Fruit fly (Drosophila melanogaster): ENCODE results near the gene alph.

Gene alph

DNA sequence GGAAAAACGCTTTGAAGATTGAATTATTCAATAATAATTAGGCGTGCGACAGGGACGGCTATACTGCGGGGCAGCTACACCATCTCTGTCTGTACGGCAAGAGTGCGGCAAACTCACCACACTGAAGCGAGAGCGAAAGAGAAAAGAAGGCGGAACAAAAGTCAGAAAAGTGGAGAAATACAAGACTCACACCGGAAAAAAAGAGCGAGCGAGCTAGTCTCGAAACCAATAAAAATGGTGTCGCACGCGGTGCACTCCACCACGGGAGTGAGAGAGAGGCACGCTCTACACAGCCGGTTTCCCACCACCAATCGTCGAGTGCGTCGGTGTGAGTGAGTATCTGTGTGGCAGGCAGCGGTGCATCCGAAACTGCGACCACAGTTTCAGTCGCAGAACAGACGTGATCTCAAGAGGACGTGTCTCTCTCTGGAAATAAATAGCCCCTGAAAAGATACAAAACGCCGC, 35.6 kb upstream of the alph start, which contains the start of gene Dr (continued):
- TF ChIP-seq N (GFP tag; optimal IDR thresholded peaks at IDR 0.05) (peak; percentile 11), br (GFP tag; optimal IDR thresholded peaks at IDR 0.05) (no peak), sv (GFP tag; optimal IDR thresholded peaks at IDR 0.05) (no peak)

DNA sequence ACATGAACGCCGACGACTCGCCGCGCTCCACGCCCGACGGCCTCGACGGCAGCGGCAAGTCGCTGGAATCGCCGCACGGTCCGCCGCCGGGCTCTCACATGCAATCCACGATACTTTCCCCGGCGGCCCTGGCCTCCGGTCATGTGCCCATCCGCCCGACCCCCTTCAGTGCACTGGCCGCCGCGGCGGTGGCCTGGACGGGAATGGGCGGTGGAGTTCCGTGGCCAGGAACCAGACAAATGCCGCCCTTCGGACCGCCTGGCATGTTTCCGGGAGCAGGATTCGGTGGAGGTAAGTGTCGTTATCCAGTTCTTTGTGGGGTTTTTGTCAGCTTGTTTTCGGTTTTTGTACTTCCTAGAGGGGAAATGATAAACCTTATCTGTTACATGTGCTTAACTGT, 34.1 kb upstream of the alph start:
- TF ChIP-seq Hnf4 (GFP tag; optimal IDR thresholded peaks at IDR 0.05) (no peak), Dfd (GFP tag; optimal IDR thresholded peaks at IDR 0.05) (peak; percentile 74)

DNA sequence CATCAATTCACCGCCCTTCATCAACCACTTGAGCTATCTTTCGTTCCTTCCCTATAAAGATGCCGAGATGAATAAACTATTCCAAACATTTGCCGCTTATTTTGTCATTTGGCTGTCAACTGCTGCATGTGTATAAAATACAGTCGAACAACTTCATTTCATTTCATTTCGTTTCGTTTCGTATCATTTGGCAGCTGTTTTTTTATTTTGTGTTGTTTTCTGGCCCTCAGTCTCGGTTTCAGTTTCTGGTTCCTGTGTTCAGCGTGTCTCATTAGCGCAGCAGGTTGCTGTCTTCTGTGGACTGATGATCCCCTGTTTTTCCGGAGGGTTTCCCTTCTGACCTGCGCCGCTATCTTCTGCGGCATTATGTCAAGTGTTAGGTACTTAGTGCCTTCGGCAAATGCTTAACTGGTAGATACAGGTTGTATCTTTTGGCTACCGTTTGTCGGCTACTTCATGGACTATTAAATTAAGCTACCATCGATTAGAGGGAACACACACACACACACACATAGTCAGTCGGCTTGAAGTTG, 32.1 kb upstream of the alph start:
- no peak for TF ChIP-seq GATAd (GFP tag; optimal IDR thresholded peaks at IDR 0.05)
- TF ChIP-seq h (GFP tag; optimal IDR thresholded peaks at IDR 0.05): no peak
- no peak for TF ChIP-seq Hnf4 (GFP tag; optimal IDR thresholded peaks at IDR 0.05)
- no peak for TF ChIP-seq pan (optimal IDR thresholded peaks at IDR 0.05)
- TF ChIP-seq N (GFP tag; optimal IDR thresholded peaks at IDR 0.05): no peak
- no peak for TF ChIP-seq tai (GFP tag; optimal IDR thresholded peaks at IDR 0.05)
- TF ChIP-seq dmrt93B (GFP tag; optimal IDR thresholded peaks at IDR 0.05): no peak
- TF ChIP-seq Hr78 (GFP tag; optimal IDR thresholded peaks at IDR 0.05): no peak
- no peak for TF ChIP-seq psq (GFP tag; optimal IDR thresholded peaks at IDR 0.05)
- no peak for TF ChIP-seq Dif (GFP tag; optimal IDR thresholded peaks at IDR 0.05; ENCODE audit: partially characterized antibody)
- TF ChIP-seq Myc (optimal IDR thresholded peaks at IDR 0.05): no peak
- no peak for TF ChIP-seq CrebA (GFP tag; optimal IDR thresholded peaks at IDR 0.05; ENCODE audit: borderline replicate concordance)
- no peak for TF ChIP-seq foxo (GFP tag; optimal IDR thresholded peaks at IDR 0.05)
- no peak for TF ChIP-seq rgr (GFP tag; optimal IDR thresholded peaks at IDR 0.05)
- no peak for TF ChIP-seq Vsx2 (GFP tag; optimal IDR thresholded peaks at IDR 0.05; ENCODE audit: partially characterized antibody)
- no peak for TF ChIP-seq OdsH (GFP tag; optimal IDR thresholded peaks at IDR 0.05)

DNA sequence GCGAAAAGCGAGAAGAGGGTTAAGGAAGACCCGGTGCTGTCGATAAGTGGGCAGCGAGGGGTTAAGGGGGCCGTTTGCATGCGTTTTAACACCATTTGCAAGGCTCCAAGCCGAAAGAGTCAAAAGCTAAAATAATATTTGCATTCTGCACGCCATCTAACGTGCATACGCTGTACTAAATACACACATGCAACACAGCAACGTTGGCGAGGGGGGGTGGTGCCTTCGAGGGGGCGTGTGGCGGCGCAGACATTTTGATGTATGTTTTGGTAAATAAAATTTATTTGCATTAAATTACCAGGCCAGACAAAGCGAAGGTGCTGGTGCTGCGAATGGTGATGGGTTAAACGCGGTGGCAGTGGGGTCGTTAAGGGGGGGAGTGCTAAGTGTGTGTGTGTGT, 31.2 kb upstream of the alph start:
- TF ChIP-seq CrebA (GFP tag; optimal IDR thresholded peaks at IDR 0.05; ENCODE audit: borderline replicate concordance) (no peak), Dfd (GFP tag; optimal IDR thresholded peaks at IDR 0.05) (peak; percentile 83)

DNA sequence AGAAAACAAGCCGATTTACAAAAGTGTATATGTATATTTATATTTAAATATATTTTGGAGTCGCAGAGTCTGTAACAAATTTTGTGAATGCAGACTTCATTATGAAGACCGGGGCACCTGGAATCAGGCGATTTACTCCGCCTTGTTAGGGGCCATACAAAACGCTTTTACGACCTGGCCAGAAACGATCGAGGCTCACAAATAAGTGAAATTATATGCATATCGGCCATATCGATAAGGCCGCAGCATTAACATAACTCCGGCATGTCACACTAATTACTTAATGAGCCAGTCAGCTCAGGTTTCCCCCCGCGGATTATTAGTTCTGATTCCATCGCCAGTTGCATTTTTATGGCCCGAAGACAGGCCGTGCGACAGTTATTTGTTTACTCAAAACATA, 29.1 kb upstream of the alph start:
- TF ChIP-seq Vsx2 (GFP tag; optimal IDR thresholded peaks at IDR 0.05; ENCODE audit: partially characterized antibody): no peak
- TF ChIP-seq foxo (GFP tag; optimal IDR thresholded peaks at IDR 0.05): no peak
- TF ChIP-seq pan (optimal IDR thresholded peaks at IDR 0.05): no peak
- TF ChIP-seq h (GFP tag; optimal IDR thresholded peaks at IDR 0.05): no peak
- no peak for TF ChIP-seq tai (GFP tag; optimal IDR thresholded peaks at IDR 0.05)
- TF ChIP-seq Sp1 (GFP tag; optimal IDR thresholded peaks at IDR 0.05): no peak
- TF ChIP-seq rgr (GFP tag; optimal IDR thresholded peaks at IDR 0.05): no peak
- TF ChIP-seq Hnf4 (GFP tag; optimal IDR thresholded peaks at IDR 0.05): no peak
- no peak for TF ChIP-seq sv (GFP tag; optimal IDR thresholded peaks at IDR 0.05)
- no peak for TF ChIP-seq CrebA (GFP tag; optimal IDR thresholded peaks at IDR 0.05; ENCODE audit: borderline replicate concordance)

DNA sequence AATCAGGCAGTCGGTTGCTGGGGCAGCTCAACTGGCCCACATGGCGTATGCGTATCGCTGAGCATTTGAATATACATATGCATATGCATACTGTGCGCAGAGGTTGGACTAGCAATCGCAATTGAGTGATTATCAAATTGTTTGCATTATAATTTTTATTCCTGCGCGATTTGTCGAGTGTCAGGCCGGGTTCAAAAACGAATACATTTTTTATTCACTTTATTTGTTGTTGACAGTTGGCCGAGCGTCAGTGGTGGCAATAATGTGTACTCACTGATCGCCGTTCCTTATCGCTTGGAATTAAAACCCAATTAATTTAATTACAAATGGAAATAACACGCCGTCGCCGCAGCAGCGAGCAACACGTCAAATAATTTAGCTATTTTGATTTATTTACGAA, 25.9 kb upstream of the alph start:
- TF ChIP-seq Rel (GFP tag; optimal IDR thresholded peaks at IDR 0.05) (no peak), Rel (tag; optimal IDR thresholded peaks at IDR 0.05) (peak; percentile 23), HLH106 (tag; optimal IDR thresholded peaks at IDR 0.05) (no peak)

DNA sequence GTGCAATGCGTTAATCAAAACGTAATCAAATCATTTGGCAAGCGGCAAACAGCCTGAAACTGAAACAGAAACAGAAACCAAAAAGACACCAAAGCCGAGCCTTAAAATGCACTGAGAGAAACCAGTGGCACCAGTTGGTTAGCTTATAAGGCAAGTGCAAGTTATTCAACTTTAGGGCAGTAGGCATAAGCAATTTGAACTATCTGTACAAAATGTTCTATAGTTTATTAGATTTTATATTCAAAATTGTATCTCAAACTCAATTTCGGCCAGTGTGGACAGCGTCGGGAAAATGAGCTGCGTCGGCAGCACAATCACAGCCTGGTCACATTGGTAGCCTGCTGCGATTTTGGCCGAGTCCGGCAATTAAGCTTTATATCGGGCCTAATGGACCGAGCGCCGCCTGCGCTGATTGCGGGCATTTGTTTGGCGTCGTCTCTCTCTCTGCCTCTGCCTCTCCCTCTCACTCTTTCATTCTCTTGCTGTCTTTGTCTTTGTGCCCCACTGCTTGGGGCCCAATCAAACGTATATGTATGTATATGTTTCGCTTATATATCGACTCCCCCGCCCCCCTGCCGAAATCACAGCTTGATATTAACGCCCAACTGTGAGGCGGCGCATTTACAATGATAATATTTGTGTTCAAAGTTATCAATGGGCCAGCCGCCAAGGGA, 24.5 kb upstream of the alph start:
- TF ChIP-seq h (GFP tag; optimal IDR thresholded peaks at IDR 0.05) (peak; percentile 89), Dfd (GFP tag; optimal IDR thresholded peaks at IDR 0.05) (no peak), Mio (GFP tag; optimal IDR thresholded peaks at IDR 0.05) (no peak), Myc (optimal IDR thresholded peaks at IDR 0.05) (no peak), woc (GFP tag; optimal IDR thresholded peaks at IDR 0.05) (peak; percentile 64), Vsx2 (GFP tag; optimal IDR thresholded peaks at IDR 0.05; ENCODE audit: partially characterized antibody) (no peak), N (GFP tag; optimal IDR thresholded peaks at IDR 0.05) (no peak), Dif (GFP tag; optimal IDR thresholded peaks at IDR 0.05; ENCODE audit: partially characterized antibody) (no peak), jim (GFP tag; optimal IDR thresholded peaks at IDR 0.05) (no peak), sage (GFP tag; optimal IDR thresholded peaks at IDR 0.05) (peak; percentile 62), dl (GFP tag; optimal IDR thresholded peaks at IDR 0.05; ENCODE audit: insufficient read depth in 1 of 2, partially characterized antibody in 2 of 2) (no peak), CrebA (GFP tag; optimal IDR thresholded peaks at IDR 0.05; ENCODE audit: borderline replicate concordance) (peak; percentile 8), HLH106 (tag; optimal IDR thresholded peaks at IDR 0.05) (peak; percentile 88), Sp1 (GFP tag; optimal IDR thresholded peaks at IDR 0.05) (peak; percentile 76), sv (GFP tag; optimal IDR thresholded peaks at IDR 0.05) (peak; percentile 38), dsf (GFP tag; optimal IDR thresholded peaks at IDR 0.05; ENCODE audit: borderline replicate concordance) (no peak), CG32264 (GFP tag; optimal IDR thresholded peaks at IDR 0.05) (peak; percentile 69), CG9705 (GFP tag; optimal IDR thresholded peaks at IDR 0.05) (peak; percentile 62), Hr78 (GFP tag; optimal IDR thresholded peaks at IDR 0.05) (no peak), lola (GFP tag; optimal IDR thresholded peaks at IDR 0.05) (no peak), psq (GFP tag; optimal IDR thresholded peaks at IDR 0.05) (peak; percentile 71), rgr (GFP tag; optimal IDR thresholded peaks at IDR 0.05) (peak; percentile 81), ey (GFP tag; optimal IDR thresholded peaks at IDR 0.05) (peak; percentile 77), Abd-B (GFP tag; optimal IDR thresholded peaks at IDR 0.05) (no peak), GATAd (GFP tag; optimal IDR thresholded peaks at IDR 0.05) (no peak), pan (optimal IDR thresholded peaks at IDR 0.05) (no peak)

All from whole organism, wandering third instar larva.